Fruit fly (Drosophila melanogaster): ENCODE measurements around the gene Tsp2A.

Tsp2A gene

DNA sequence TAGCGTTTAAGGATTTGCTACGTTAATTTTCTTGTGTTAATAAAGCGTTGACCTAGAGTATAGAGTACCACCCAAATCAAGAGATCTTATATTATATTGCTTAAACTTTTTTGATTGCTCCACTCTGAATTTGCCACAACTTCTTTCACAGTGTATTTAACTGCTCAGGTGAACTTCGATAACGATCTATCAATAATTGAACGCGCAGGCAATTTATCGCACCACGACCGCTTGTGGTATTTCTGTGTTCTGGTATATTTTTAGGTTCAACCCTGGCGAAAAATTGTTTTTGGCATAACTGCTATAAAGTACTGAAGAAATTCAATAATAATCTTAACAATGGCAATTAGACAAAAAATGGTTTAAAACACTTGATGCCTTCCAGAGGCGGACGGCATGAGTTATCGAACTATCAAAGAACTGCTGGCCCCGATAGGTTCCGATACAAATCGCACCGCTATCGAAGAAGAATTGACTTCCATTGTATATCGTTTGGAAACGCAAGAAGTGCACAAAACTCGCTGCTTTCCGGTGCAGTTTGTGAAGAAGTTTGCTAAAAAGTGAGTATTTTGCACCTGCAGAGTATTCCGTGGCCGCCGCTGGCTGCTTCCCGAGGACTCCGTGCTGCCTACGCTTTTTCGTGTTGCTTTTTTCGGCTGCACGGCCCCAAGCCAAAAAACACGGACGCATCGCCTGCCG lies 23.9 kb downstream of the Tsp2A start, which contains the start of gene ssx:
ssx (plus strand) TSS at position 477 of the 699 bp plus-strand sequence.
- peak; percentile 43 for TF ChIP-seq Snoo (tag; optimal IDR thresholded peaks at IDR 0.05)
- TF ChIP-seq D1 (tag; optimal IDR thresholded peaks at IDR 0.05), result no peak
- peak; percentile 38; the same call in 1 of the 3 replicates for TF ChIP-seq fd96Ca (GFP tag; IDR thresholded peaks at IDR 0.05)
- TF ChIP-seq CG13204 (GFP tag; optimal IDR thresholded peaks at IDR 0.05), result no peak
- TF ChIP-seq CG12605 (GFP tag; IDR thresholded peaks at IDR 0.05), result peak; percentile 47
- TF ChIP-seq CG14655 (GFP tag; optimal IDR thresholded peaks at IDR 0.05), result no peak
- peak; percentile 79; the same call in 2 of the 3 replicates for TF ChIP-seq CG4496 (GFP tag; IDR thresholded peaks at IDR 0.05)
- TF ChIP-seq CG8159 (tag; optimal IDR thresholded peaks at IDR 0.05), result peak; percentile 24
- no peak for TF ChIP-seq CG34367 (tag; optimal IDR thresholded peaks at IDR 0.05)
- peak; percentile 34 for TF ChIP-seq CG17806 (tag; optimal IDR thresholded peaks at IDR 0.05)
- no peak; the same call in 1 of the 2 replicates for TF ChIP-seq rn (GFP tag; IDR thresholded peaks at IDR 0.05)
- peak; percentile 32; the same call in 1 of the 2 replicates for TF ChIP-seq CG32121 (GFP tag; IDR thresholded peaks at IDR 0.05)
- peak; percentile 62 for TF ChIP-seq Ets98B (GFP tag; IDR thresholded peaks at IDR 0.05)
- TF ChIP-seq Pif1B (GFP tag; optimal IDR thresholded peaks at IDR 0.05), result no peak
- TF ChIP-seq Pif1A (GFP tag; optimal IDR thresholded peaks at IDR 0.05), result no peak
- peak; percentile 30 for TF ChIP-seq CG8301 (tag; optimal IDR thresholded peaks at IDR 0.05)
- TF ChIP-seq gl (tag; optimal IDR thresholded peaks at IDR 0.05), result no peak
- TF ChIP-seq CG9948 (tag; optimal IDR thresholded peaks at IDR 0.05), result peak; percentile 12
- TF ChIP-seq CG15710 (tag; optimal IDR thresholded peaks at IDR 0.05), result peak; percentile 29
- no peak for TF ChIP-seq EcR (GFP tag; optimal IDR thresholded peaks at IDR 0.05)
- TF ChIP-seq CG10348 (GFP tag; IDR thresholded peaks at IDR 0.05), result no peak

DNA sequence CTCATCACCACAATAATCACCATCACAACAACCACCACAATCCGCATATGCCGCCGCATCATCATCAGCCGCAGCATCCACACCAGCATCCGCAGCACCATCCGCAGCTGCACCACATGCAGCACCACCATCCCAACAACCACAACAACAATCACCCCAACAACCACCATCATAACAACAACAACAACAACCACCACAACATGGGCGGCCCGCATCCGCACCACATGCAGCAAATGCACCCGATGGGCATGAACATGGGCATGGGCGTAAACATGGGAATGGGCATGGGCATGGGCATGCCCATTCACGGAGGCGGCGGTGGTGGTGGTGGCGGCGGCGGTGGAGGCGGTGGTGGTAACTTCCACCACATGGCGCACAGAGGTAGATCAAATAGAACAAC lies 26.3 kb downstream of the Tsp2A start:
- TF ChIP-seq CG32121 (GFP tag; IDR thresholded peaks at IDR 0.05) (no peak), CG8159 (tag; optimal IDR thresholded peaks at IDR 0.05) (no peak), Snoo (tag; optimal IDR thresholded peaks at IDR 0.05) (no peak), CG10348 (GFP tag; IDR thresholded peaks at IDR 0.05) (no peak)

- TF ChIP-seq fd96Ca (GFP tag; IDR thresholded peaks at IDR 0.05) (no peak), CG4496 (GFP tag; IDR thresholded peaks at IDR 0.05) (no peak), Pif1A (GFP tag; optimal IDR thresholded peaks at IDR 0.05) (no peak), CG15710 (tag; optimal IDR thresholded peaks at IDR 0.05) (no peak), CG32121 (GFP tag; IDR thresholded peaks at IDR 0.05) (no peak), CG34367 (tag; optimal IDR thresholded peaks at IDR 0.05) (no peak), CG14655 (GFP tag; optimal IDR thresholded peaks at IDR 0.05) (no peak), CG10348 (GFP tag; IDR thresholded peaks at IDR 0.05) (no peak), CG13204 (GFP tag; optimal IDR thresholded peaks at IDR 0.05) (no peak), CG17806 (tag; optimal IDR thresholded peaks at IDR 0.05) (no peak), D1 (tag; optimal IDR thresholded peaks at IDR 0.05) (no peak), Ets98B (GFP tag; IDR thresholded peaks at IDR 0.05) (no peak), Snoo (tag; optimal IDR thresholded peaks at IDR 0.05) (no peak), Pif1B (GFP tag; optimal IDR thresholded peaks at IDR 0.05) (no peak), CG8301 (tag; optimal IDR thresholded peaks at IDR 0.05) (no peak), rn (GFP tag; IDR thresholded peaks at IDR 0.05) (no peak), CG12605 (GFP tag; IDR thresholded peaks at IDR 0.05) (no peak), EcR (GFP tag; optimal IDR thresholded peaks at IDR 0.05) (no peak)
Measured at dm6 chrX:1375265-1375958, 29.1 kb downstream of the Tsp2A start, which contains the start of gene AMPKalpha. AMPKalpha (plus strand) TSS chrX:1375536.

DNA sequence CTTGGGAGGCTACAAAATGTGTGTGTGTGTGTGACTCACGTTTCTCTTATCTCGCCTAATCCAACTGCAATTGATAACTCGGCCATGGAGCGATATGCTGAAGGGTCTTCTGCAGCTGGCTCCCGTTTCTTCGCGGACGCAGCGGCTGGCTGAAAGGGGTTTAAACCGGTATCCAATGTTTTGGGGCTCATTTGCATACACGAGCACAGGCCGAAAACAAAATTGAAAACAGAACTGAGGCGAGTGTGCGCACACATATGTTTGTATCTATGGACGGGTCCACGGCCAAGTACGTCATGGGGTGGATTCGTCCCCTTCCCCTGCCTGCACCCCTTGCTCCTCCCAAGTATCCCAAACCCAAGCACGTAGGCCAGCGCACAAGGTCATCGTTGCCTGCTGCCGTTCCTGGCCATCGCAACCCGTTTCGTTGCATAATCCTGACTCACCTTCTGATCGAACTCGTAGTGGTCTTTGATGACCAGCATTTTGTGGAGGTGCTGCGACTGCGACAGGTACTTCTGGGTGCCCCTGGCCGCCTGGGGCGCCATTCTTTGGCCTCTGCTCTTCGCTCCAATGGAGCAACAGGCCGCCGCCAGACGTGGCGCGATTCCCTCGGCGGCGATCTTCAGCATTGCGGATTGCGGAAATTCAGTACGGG lies 33.5 kb downstream of the Tsp2A start:
- no peak for TF ChIP-seq Pif1A (GFP tag; optimal IDR thresholded peaks at IDR 0.05)
- no peak for TF ChIP-seq Snoo (tag; optimal IDR thresholded peaks at IDR 0.05)
- no peak for TF ChIP-seq D1 (tag; optimal IDR thresholded peaks at IDR 0.05)

DNA sequence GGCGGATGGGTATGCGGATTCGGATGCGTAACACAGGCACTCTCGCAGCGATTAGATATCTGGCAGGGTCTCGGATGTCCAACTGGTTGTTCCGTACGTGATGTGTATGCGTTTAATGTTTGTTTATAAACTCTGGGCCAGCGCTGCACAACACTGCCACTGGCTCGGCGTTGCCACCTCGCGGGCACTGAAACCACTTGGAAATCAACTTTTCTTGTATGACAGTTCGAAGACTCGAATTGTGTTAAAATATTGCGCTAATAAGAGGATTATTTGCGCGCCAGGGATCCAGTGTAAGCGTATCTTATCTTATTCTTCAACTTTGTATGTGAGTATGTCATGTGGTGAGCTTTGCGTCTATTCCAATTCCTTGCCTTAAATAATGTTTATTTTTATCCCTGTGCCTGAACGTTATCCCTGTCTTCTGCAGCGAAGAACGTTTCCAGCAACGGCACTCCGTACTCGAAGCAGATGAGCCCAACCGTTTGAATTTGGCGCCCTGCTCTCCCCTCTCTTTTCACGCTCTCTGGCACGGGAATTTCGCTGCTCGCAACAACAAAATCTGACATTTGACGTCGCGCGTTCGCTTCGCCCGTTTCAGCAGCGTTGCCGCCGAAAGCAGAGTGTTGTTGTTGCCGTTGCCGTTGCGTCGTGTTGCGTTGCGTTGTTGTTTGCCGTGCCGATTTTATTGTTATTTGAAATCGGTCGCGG lies 34.2 kb downstream of the Tsp2A start, which contains the start of the genes CG3719 and CG32813:
CG3719 (minus strand) TSS at position 131 of the 711 bp plus-strand sequence.
CG32813 (plus strand) TSS at position 565 of the 711 bp plus-strand sequence.
- TF ChIP-seq CG15710 (tag; optimal IDR thresholded peaks at IDR 0.05), result no peak
- no peak for TF ChIP-seq CG14655 (GFP tag; optimal IDR thresholded peaks at IDR 0.05)
- no peak for TF ChIP-seq Snoo (tag; optimal IDR thresholded peaks at IDR 0.05)
- no peak for TF ChIP-seq CG32121 (GFP tag; IDR thresholded peaks at IDR 0.05)
- TF ChIP-seq CG13204 (GFP tag; optimal IDR thresholded peaks at IDR 0.05), result peak; percentile 54
- peak; percentile 44; the same call in 2 of the 3 replicates for TF ChIP-seq CG4496 (GFP tag; IDR thresholded peaks at IDR 0.05)
- no peak for TF ChIP-seq fd96Ca (GFP tag; IDR thresholded peaks at IDR 0.05)
- TF ChIP-seq CG12605 (GFP tag; IDR thresholded peaks at IDR 0.05), result no peak
